Fruit fly (Drosophila melanogaster) whole organism, prepupa: ENCODE measurements around the gene crn.
A peak's percentile ranks its signal among the peaks of the same experiment; 100 is the strongest.

Experiments used
- CG11902 ChIP-seq: fragments of 200-800 bp; sonication (Bioruptor generic); optimal IDR thresholded peaks from 3 replicates; lab custom pipeline; 2016; ENCODE audit warnings: missing biosample characterization, missing genetic modification characterization
- CG16779 ChIP-seq: fragments of 200-800 bp; sonication (Bioruptor generic); optimal IDR thresholded peaks from 3 replicates; lab custom pipeline; 2017; ENCODE audit warnings: missing biosample characterization, mild to moderate bottlenecking, missing genetic modification characterization
- CG34406 ChIP-seq: fragments of 200-800 bp; sonication (Bioruptor generic); optimal IDR thresholded peaks from 3 replicates; lab custom pipeline; 2016; ENCODE audit warnings: missing biosample characterization, missing genetic modification characterization
- CG3919 ChIP-seq: fragments of 200-800 bp; sonication (Bioruptor generic); optimal IDR thresholded peaks from 3 replicates; lab custom pipeline; 2016; ENCODE audit warnings: missing biosample characterization, missing genetic modification characterization
- CG6854 ChIP-seq: fragments of 200-800 bp; sonication (Bioruptor generic); optimal IDR thresholded peaks from 2 replicates; lab custom pipeline; 2017; ENCODE audit warnings: missing biosample characterization, mild to moderate bottlenecking, missing genetic modification characterization
- Eip93F ChIP-seq: fragments of 200-800 bp; sonication (Bioruptor generic); optimal IDR thresholded peaks from 2 replicates; lab custom pipeline; 2016; ENCODE audit warnings: missing biosample characterization, mild to moderate bottlenecking, missing genetic modification characterization
- Gug ChIP-seq: fragments of 200-800 bp; sonication (Bioruptor generic); IDR thresholded peaks from 2 replicates; pipeline ENCODE4 v1.3.6; 2022; ENCODE audit warnings: missing biosample characterization, missing genetic modification characterization
- Met ChIP-seq: fragments of 200-800 bp; sonication (Bioruptor generic); optimal IDR thresholded peaks from 3 replicates; lab custom pipeline; 2016; ENCODE audit warnings: missing biosample characterization, missing genetic modification characterization
- Sox102F ChIP-seq: fragments of 200-800 bp; sonication (Bioruptor generic); optimal IDR thresholded peaks from 2 replicates; lab custom pipeline; 2016; ENCODE audit warnings: missing biosample characterization, mild to moderate bottlenecking, missing genetic modification characterization
- salr ChIP-seq, 2 experiments: fragments of 200-800 bp; sonication (Bioruptor generic); optimal IDR thresholded peaks; 3 replicates each; lab custom pipeline; 2016 to 2018; ENCODE audit warnings: missing biosample characterization in 2 of 2, missing genetic modification characterization in 2 of 2, mild to moderate bottlenecking in 1 of 2
- svp ChIP-seq: fragments of 200-800 bp; sonication (Bioruptor generic); peaks from one replicate; lab custom pipeline; 2016; ENCODE audit warnings: missing biosample characterization, missing genetic modification characterization
- topi ChIP-seq: fragments of 200-800 bp; sonication (Bioruptor generic); optimal IDR thresholded peaks from 3 replicates; lab custom pipeline; 2016; ENCODE audit warnings: missing biosample characterization, missing genetic modification characterization

- TF ChIP-seq Sox102F (GFP tag; lab: Kevin White, UChicago) (no peak), svp (GFP tag; lab: Kevin White, UChicago) (no peak), CG6854 (GFP tag; lab: Kevin White, UChicago) (peak; percentile 36), Gug (GFP tag; lab: Robert Waterston, UW) (no peak; the same call in 1 of the 2 replicates), CG11902 (GFP tag; lab: Kevin White, UChicago) (no peak), CG3919 (GFP tag; lab: Kevin White, UChicago) (no peak), Met (GFP tag; lab: Kevin White, UChicago) (no peak), topi (GFP tag; lab: Kevin White, UChicago) (no peak), Eip93F (GFP tag; lab: Kevin White, UChicago) (no peak), CG16779 (tag; lab: Kevin White, UChicago) (no peak), salr (GFP tag; optimal IDR thresholded peaks at IDR 0.05; lab: Kevin White, UChicago) (no peak), CG34406 (no peak)
Measured at dm6 chrX:2295435-2296229, 45.8 kb upstream of the crn start, which contains the start of gene Raf.
